Worm (Caenorhabditis elegans) whole organism, L4/young adult: ENCODE results near the gene K10H10.13.

Experiments
- W03F9.2 ChIP-seq: fragments of 150-350 bp; optimal IDR thresholded peaks from 2 replicates; lab custom pipeline; 2014; ENCODE audit warnings: missing biosample characterization, missing genetic modification characterization
- dao-5 ChIP-seq: sonication (generic microtip); optimal IDR thresholded peaks from 2 replicates; lab custom pipeline; 2016; ENCODE audit warnings: missing genotype, missing genetic modification characterization, moderate library complexity, missing compliant biosample characterization
- him-1 ChIP-seq: sonication (generic microtip); optimal IDR thresholded peaks from 2 replicates; lab custom pipeline; 2016; ENCODE audit warnings: missing genotype, missing genetic modification reagents, missing genetic modification characterization, missing compliant biosample characterization

ce11 chrII:14494014-14494413 is 17.1 kb downstream of the K10H10.13 start:
- TF ChIP-seq dao-5 (tag; lab: Kevin White, UChicago) (no peak), him-1 (tag; lab: Kevin White, UChicago) (no peak), W03F9.2 (tag; lab: Kevin White, UChicago) (no peak)
